Fruit fly (Drosophila melanogaster) whole organism, embryonic: ENCODE measurements around the gene CG8034.

Experiments
- Antp ChIP-seq: fragments of 200-800 bp; sonication (Bioruptor generic); optimal IDR thresholded peaks from 3 replicates; lab custom pipeline; 2016; ENCODE audit warnings: missing biosample characterization, missing genetic modification characterization
- BEAF-32 ChIP-seq: fragments of 200-800 bp; sonication (Bioruptor generic); optimal IDR thresholded peaks from 3 replicates; lab custom pipeline; 2017; ENCODE audit warnings: missing biosample characterization, missing genetic modification characterization, mild to moderate bottlenecking, moderate library complexity, missing genetic modification reagents
- CG10654 ChIP-seq: fragments of 200-800 bp; sonication (Bioruptor generic); optimal IDR thresholded peaks from 2 replicates; lab custom pipeline; 2016; ENCODE audit warnings: missing biosample characterization, missing genetic modification characterization
- CG17612 ChIP-seq: fragments of 200-800 bp; sonication (Bioruptor generic); IDR thresholded peaks from 2 replicates; pipeline ENCODE4 v1.3.6; 2022; ENCODE audit warnings: missing biosample characterization, missing genetic modification characterization
- CG1832 ChIP-seq: fragments of 200-800 bp; sonication (Bioruptor generic); optimal IDR thresholded peaks from 2 replicates; lab custom pipeline; 2017; ENCODE audit warnings: missing biosample characterization, mild to moderate bottlenecking, missing genetic modification characterization, inconsistent platforms
- CG18476 ChIP-seq: fragments of 200-800 bp; sonication (Bioruptor generic); optimal IDR thresholded peaks from 2 replicates; lab custom pipeline; 2016; ENCODE audit warnings: missing biosample characterization, mild to moderate bottlenecking, missing genetic modification characterization
- CG2678 ChIP-seq: fragments of 200-800 bp; sonication (Bioruptor generic); optimal IDR thresholded peaks from 3 replicates; lab custom pipeline; 2019; ENCODE audit warnings: missing biosample characterization, mild to moderate bottlenecking, missing genetic modification characterization, moderate library complexity
- CG3163 ChIP-seq: fragments of 200-800 bp; sonication (Bioruptor generic); optimal IDR thresholded peaks from 3 replicates; lab custom pipeline; 2016; ENCODE audit warnings: missing biosample characterization, missing genetic modification characterization
- CG34224 ChIP-seq: fragments of 200-800 bp; sonication (Bioruptor generic); IDR thresholded peaks from 3 replicates; pipeline ENCODE4 v1.3.6; 2022; ENCODE audit warnings: missing biosample characterization, missing genetic modification characterization; ENCODE audit not compliant: partially characterized antibody
- CG34376 ChIP-seq: fragments of 200-800 bp; sonication (Bioruptor generic); optimal IDR thresholded peaks from 2 replicates; lab custom pipeline; 2018; ENCODE audit warnings: missing biosample characterization, mild to moderate bottlenecking, missing genetic modification characterization
- CG5953 ChIP-seq: fragments of 200-800 bp; sonication (Bioruptor generic); IDR thresholded peaks from 2 replicates; pipeline ENCODE4 v1.3.6; 2022; ENCODE audit warnings: missing biosample characterization, missing genetic modification characterization
- CG6254 ChIP-seq: fragments of 200-800 bp; sonication (Bioruptor generic); optimal IDR thresholded peaks from 3 replicates; lab custom pipeline; 2017; ENCODE audit warnings: mild to moderate bottlenecking, missing biosample characterization, missing genetic modification reagents, missing genetic modification characterization
- CG6272 ChIP-seq: fragments of 200-800 bp; sonication (Bioruptor generic); IDR thresholded peaks from 2 replicates; pipeline ENCODE4 v1.3.6; 2022; ENCODE audit warnings: missing biosample characterization, missing genetic modification characterization
- CG6765 ChIP-seq: fragments of 200-800 bp; sonication (Bioruptor generic); optimal IDR thresholded peaks from 3 replicates; lab custom pipeline; 2017; ENCODE audit warnings: missing biosample characterization, mild to moderate bottlenecking, missing genetic modification characterization
- CG8281 ChIP-seq: fragments of 200-800 bp; sonication (Bioruptor generic); optimal IDR thresholded peaks from 2 replicates; lab custom pipeline; 2018; ENCODE audit warnings: missing biosample characterization, mild to moderate bottlenecking, missing genetic modification characterization, moderate library complexity
- CG8290 ChIP-seq, 3 experiments: fragments of 200-800 bp; sonication (Bioruptor generic); optimal IDR thresholded peaks; 2 replicates each; lab custom pipeline; 2016 to 2019; ENCODE audit warnings: missing biosample characterization in 3 of 3, missing genetic modification characterization in 3 of 3, mild to moderate bottlenecking in 2 of 3, moderate library complexity in 1 of 3
- CG8359 ChIP-seq: fragments of 200-800 bp; sonication (Bioruptor generic); optimal IDR thresholded peaks from 2 replicates; lab custom pipeline; 2017; ENCODE audit warnings: missing biosample characterization, mild to moderate bottlenecking, missing genetic modification characterization, borderline replicate concordance
- CG8765 ChIP-seq: fragments of 200-800 bp; sonication (Bioruptor generic); IDR thresholded peaks from 2 replicates; pipeline ENCODE4 v1.3.6; 2022; ENCODE audit warnings: missing biosample characterization, missing genetic modification characterization
- D ChIP-seq, 2 experiments: fragments of 200-800 bp in 1 of 2; fragments of >200 bp in 1 of 2; sonication (Bioruptor generic) in 1 of 2; optimal IDR thresholded peaks; 2 replicates in 1 of 2; 3 replicates in 1 of 2; lab custom pipeline; 2017; ENCODE audit warnings: mild to moderate bottlenecking in 1 of 2, missing biosample characterization in 1 of 2, missing genetic modification characterization in 1 of 2, missing genetic modification reagents in 1 of 2
- H2.0 ChIP-seq: fragments of 200-800 bp; sonication (Bioruptor generic); IDR thresholded peaks from 2 replicates; pipeline ENCODE4 v1.3.6; 2022; ENCODE audit warnings: missing biosample characterization, missing genetic modification characterization
- HLH54F ChIP-seq: fragments of 200-800 bp; sonication (Bioruptor generic); optimal IDR thresholded peaks from 3 replicates; lab custom pipeline; 2016; ENCODE audit warnings: missing biosample characterization, missing genetic modification characterization
- Lpt ChIP-seq: fragments of >200 bp; optimal IDR thresholded peaks from 2 replicates; lab custom pipeline; 2018; ENCODE audit warnings: missing biosample characterization, missing genetic modification characterization
- Max ChIP-seq: fragments of 200-800 bp; sonication (Bioruptor generic); optimal IDR thresholded peaks from 2 replicates; lab custom pipeline; 2016; ENCODE audit warnings: missing biosample characterization, mild to moderate bottlenecking, missing genetic modification characterization
- Myb ChIP-seq: fragments of 200-800 bp; sonication (Bioruptor generic); optimal IDR thresholded peaks from 2 replicates; lab custom pipeline; 2016; ENCODE audit warnings: missing biosample characterization, missing genetic modification characterization
- Neu2 ChIP-seq: fragments of 200-800 bp; sonication (Bioruptor generic); optimal IDR thresholded peaks from 3 replicates; lab custom pipeline; 2016; ENCODE audit warnings: missing biosample characterization, missing genetic modification characterization, borderline replicate concordance
- NfI ChIP-seq: fragments of 200-800 bp; sonication (Bioruptor generic); optimal IDR thresholded peaks from 3 replicates; lab custom pipeline; 2018; ENCODE audit warnings: missing biosample characterization, mild to moderate bottlenecking, missing genetic modification characterization, moderate library complexity
- Scr ChIP-seq: fragments of 200-800 bp; sonication (Bioruptor generic); IDR thresholded peaks from 2 replicates; pipeline ENCODE4 v1.3.6; 2022; ENCODE audit warnings: missing biosample characterization, missing genetic modification characterization; ENCODE audit not compliant: partially characterized antibody
- ab ChIP-seq: fragments of 200-800 bp; sonication (Bioruptor generic); optimal IDR thresholded peaks from 2 replicates; lab custom pipeline; 2016; ENCODE audit warnings: missing biosample characterization, missing genetic modification characterization
- bab2 ChIP-seq: fragments of 200-800 bp; sonication (Bioruptor generic); optimal IDR thresholded peaks from 2 replicates; lab custom pipeline; 2016; ENCODE audit warnings: missing biosample characterization, missing genetic modification characterization
- cas ChIP-seq: fragments of 200-800 bp; sonication (Bioruptor generic); IDR thresholded peaks from 2 replicates; pipeline ENCODE4 v1.3.6; 2022; ENCODE audit warnings: missing biosample characterization, missing genetic modification characterization
- caup ChIP-seq: fragments of 200-800 bp; sonication (Bioruptor generic); optimal IDR thresholded peaks from 3 replicates; lab custom pipeline; 2017; ENCODE audit warnings: missing biosample characterization, mild to moderate bottlenecking, missing genetic modification characterization, moderate library complexity; ENCODE audit not compliant: severe bottlenecking
- chinmo ChIP-seq: fragments of 200-800 bp; sonication (Bioruptor generic); IDR thresholded peaks from 4 replicates; pipeline ENCODE4 v1.3.6; 2022; ENCODE audit warnings: missing biosample characterization, missing genetic modification characterization; ENCODE audit not compliant: partially characterized antibody
- dm ChIP-seq: fragments of 200-800 bp; sonication (Bioruptor generic); optimal IDR thresholded peaks from 3 replicates; lab custom pipeline; 2016; ENCODE audit warnings: missing biosample characterization, missing genetic modification characterization
- ems ChIP-seq: fragments of 200-800 bp; sonication (Bioruptor generic); optimal IDR thresholded peaks from 3 replicates; lab custom pipeline; 2016; ENCODE audit warnings: missing biosample characterization, missing genetic modification characterization
- gt ChIP-seq: fragments of 200-800 bp; sonication (Bioruptor generic); IDR thresholded peaks from 2 replicates; pipeline ENCODE4 v1.3.6; 2022; ENCODE audit warnings: missing biosample characterization, missing genetic modification characterization
- lbe ChIP-seq: fragments of 200-800 bp; sonication (Bioruptor generic); optimal IDR thresholded peaks from 2 replicates; lab custom pipeline; 2016; ENCODE audit warnings: missing biosample characterization, mild to moderate bottlenecking, missing genetic modification characterization
- mld ChIP-seq: fragments of 200-800 bp; sonication (Bioruptor generic); IDR thresholded peaks from 3 replicates; pipeline ENCODE4 v1.3.6; 2022; ENCODE audit warnings: missing biosample characterization, missing genetic modification characterization; ENCODE audit not compliant: partially characterized antibody
- phol ChIP-seq: fragments of 200-800 bp; sonication (Bioruptor generic); optimal IDR thresholded peaks from 3 replicates; lab custom pipeline; 2018; ENCODE audit warnings: missing biosample characterization, mild to moderate bottlenecking, missing genetic modification characterization, moderate library complexity
- rib ChIP-seq: fragments of 200-800 bp; sonication (Bioruptor generic); IDR thresholded peaks from 2 replicates; pipeline ENCODE4 v1.3.6; 2022; ENCODE audit warnings: missing biosample characterization, missing genetic modification characterization
- sd ChIP-seq: fragments of 200-800 bp; sonication (Bioruptor generic); optimal IDR thresholded peaks from 3 replicates; lab custom pipeline; 2018; ENCODE audit warnings: missing biosample characterization, mild to moderate bottlenecking, missing genetic modification characterization, moderate library complexity
- sob ChIP-seq: fragments of 200-800 bp; sonication (Bioruptor generic); IDR thresholded peaks from 2 replicates; pipeline ENCODE4 v1.3.6; 2022; ENCODE audit warnings: missing biosample characterization, missing genetic modification characterization
- tll ChIP-seq, 2 experiments: fragments of 200-800 bp in 1 of 2; fragments of >200 bp in 1 of 2; sonication (Bioruptor generic) in 1 of 2; optimal IDR thresholded peaks; 2 replicates each; lab custom pipeline; 2017 to 2019; ENCODE audit warnings: missing biosample characterization in 2 of 2, missing genetic modification characterization in 2 of 2, mild to moderate bottlenecking in 1 of 2, moderate library complexity in 1 of 2
- unc-4 ChIP-seq: fragments of 200-800 bp; sonication (Bioruptor generic); IDR thresholded peaks from 2 replicates; pipeline ENCODE4 v1.3.6; 2022; ENCODE audit warnings: missing biosample characterization, missing genetic modification characterization; ENCODE audit not compliant: partially characterized antibody
- usp ChIP-seq: fragments of >200 bp; optimal IDR thresholded peaks from 2 replicates; lab custom pipeline; 2017; ENCODE audit warnings: missing biosample characterization, missing genetic modification characterization
- vnd ChIP-seq: fragments of 200-800 bp; sonication (Bioruptor generic); IDR thresholded peaks from 3 replicates; pipeline ENCODE4 v1.3.6; 2022; ENCODE audit warnings: missing biosample characterization, missing genetic modification characterization; ENCODE audit not compliant: partially characterized antibody

CG8034 gene

dm6 chrX:19321820-19322708 is 24.1 kb upstream of the CG8034 start, which contains the start of gene out (continued):
- peak; percentile 67 for TF ChIP-seq dm (GFP tag; lab: Kevin White, UChicago)
- peak; percentile 88 for TF ChIP-seq CG6272 (GFP tag; lab: Robert Waterston, UW)
- no peak for TF ChIP-seq mld (GFP tag; lab: Robert Waterston, UW)
- peak; percentile 93 for TF ChIP-seq caup (GFP tag; lab: Kevin White, UChicago)
- peak; percentile 61 for TF ChIP-seq Myb
- no peak for TF ChIP-seq Lpt (GFP tag; lab: Kevin White, UChicago)
- TF ChIP-seq CG3163 (GFP tag; lab: Kevin White, UChicago) = peak; percentile 69
- TF ChIP-seq H2.0 (GFP tag; lab: Robert Waterston, UW) = peak; percentile 89
- TF ChIP-seq CG34376 (GFP tag; lab: Kevin White, UChicago) = peak; percentile 89
- TF ChIP-seq gt (GFP tag; lab: Robert Waterston, UW) = peak; percentile 87
- peak; percentile 90 for TF ChIP-seq CG10654
- TF ChIP-seq CG8290 (GFP tag; optimal IDR thresholded peaks at IDR 0.05; lab: Kevin White, UChicago) = peak; percentile 71
- TF ChIP-seq CG8290 (tag; optimal IDR thresholded peaks at IDR 0.05; lab: Kevin White, UChicago) = peak; percentile 59 to 76
- TF ChIP-seq CG18476 (GFP tag; lab: Kevin White, UChicago) = peak; percentile 92
- TF ChIP-seq phol (tag; lab: Kevin White, UChicago) = peak; percentile 94
- TF ChIP-seq NfI (GFP tag; lab: Kevin White, UChicago) = peak; percentile 93
- peak in 1 of 2 experiments; percentile 62 for TF ChIP-seq tll (GFP tag; optimal IDR thresholded peaks at IDR 0.05; lab: Kevin White, UChicago)
- TF ChIP-seq sob = peak; percentile 92
- TF ChIP-seq rib (GFP tag; lab: Robert Waterston, UW) = peak; percentile 88
- TF ChIP-seq CG1832 (GFP tag; lab: Kevin White, UChicago) = peak; percentile 60
- TF ChIP-seq unc-4 (GFP tag; lab: Robert Waterston, UW) = no peak
- TF ChIP-seq bab2 (GFP tag; lab: Kevin White, UChicago) = peak; percentile 78
- no peak for TF ChIP-seq Neu2 (GFP tag; lab: Kevin White, UChicago)
- TF ChIP-seq chinmo (GFP tag; lab: Robert Waterston, UW) = peak; percentile 89; the same call in 3 of the 4 replicates
- TF ChIP-seq HLH54F = peak; percentile 85
- TF ChIP-seq sd (tag; lab: Kevin White, UChicago) = peak; percentile 72
- peak; percentile 9 for TF ChIP-seq BEAF-32 (GFP tag; lab: Kevin White, UChicago)
- TF ChIP-seq CG6254 (GFP tag; lab: Kevin White, UChicago) = peak; percentile 91
- peak; percentile 84 for TF ChIP-seq lbe (GFP tag; lab: Kevin White, UChicago)
- peak; percentile 78 for TF ChIP-seq CG17612
- no peak for TF ChIP-seq usp (GFP tag; lab: Kevin White, UChicago)
- peak; percentile 93 for TF ChIP-seq Max (GFP tag; lab: Kevin White, UChicago)
- TF ChIP-seq CG2678 (tag; lab: Kevin White, UChicago) = peak; percentile 96
- TF ChIP-seq Scr (GFP tag; lab: Robert Waterston, UW) = 0 out of 2 replicates have a peak, but pooled peaks have one; percentile 9
- TF ChIP-seq vnd = no peak
- peak; percentile 87 for TF ChIP-seq CG6765
- peak; percentile 72 for TF ChIP-seq cas
- peak; percentile 77 for TF ChIP-seq CG8281 (tag; lab: Kevin White, UChicago)
- TF ChIP-seq D (optimal IDR thresholded peaks at IDR 0.05; lab: Kevin White, UChicago) = no peak
- peak; percentile 94 for TF ChIP-seq D (GFP tag; optimal IDR thresholded peaks at IDR 0.05; lab: Kevin White, UChicago)
- TF ChIP-seq Antp (GFP tag; lab: Kevin White, UChicago) = peak; percentile 76
- TF ChIP-seq CG8359 = peak; percentile 86
- peak; percentile 90 for TF ChIP-seq CG8765
- peak; percentile 85 for TF ChIP-seq CG5953 (GFP tag; lab: Robert Waterston, UW)
- TF ChIP-seq ems (GFP tag; lab: Kevin White, UChicago) = peak; percentile 86
- TF ChIP-seq CG34224 (GFP tag; lab: Robert Waterston, UW) = no peak
- TF ChIP-seq ab = peak; percentile 77
